Worm (Caenorhabditis elegans): ENCODE results near the gene T04A8.8.
"Not testable (repeated sequence)": the region's sequence is repeated elsewhere in the genome, so short reads cannot be mapped to it uniquely, and the experiment has no call there.

The T04A8.8 gene

DNA sequence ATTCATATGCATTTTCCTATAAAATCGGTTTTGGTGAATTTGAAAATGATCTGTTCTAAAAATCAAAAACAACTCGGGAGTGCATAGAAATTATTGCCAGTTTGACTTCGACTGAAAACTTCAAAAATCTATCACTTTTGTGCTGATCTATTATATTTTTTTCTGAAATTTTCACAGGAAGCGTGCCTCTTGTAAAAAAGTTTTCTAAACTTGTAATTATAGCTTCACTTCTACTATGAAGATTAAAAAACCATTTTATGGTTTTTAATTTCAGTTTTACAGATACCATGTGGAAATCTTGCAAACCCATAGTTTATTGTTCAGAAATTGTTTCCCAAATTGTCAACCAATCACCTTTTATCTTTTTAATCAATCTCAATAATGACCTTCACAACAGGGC lies 40.3 kb downstream of the T04A8.8 start, which contains the start of gene F17C8.9:
TSS of gene F17C8.9 (plus strand) at position 301 of the 400 bp plus-strand sequence.
- no peak for TF ChIP-seq tab-1 (GFP tag; IDR thresholded peaks at IDR 0.05)
- TF ChIP-seq ztf-23 (GFP tag; IDR thresholded peaks at IDR 0.05) = no peak
- no peak for TF ChIP-seq klf-2 (GFP tag; conservative IDR thresholded peaks at IDR 0.05)
- TF ChIP-seq med-1 (GFP tag; optimal IDR thresholded peaks at IDR 0.05; ENCODE audit: insufficient read depth) = no peak
- no peak for TF ChIP-seq T22C8.4 (GFP tag; IDR thresholded peaks at IDR 0.05)
- TF ChIP-seq cog-1 (tag; optimal IDR thresholded peaks at IDR 0.05) = no peak

DNA sequence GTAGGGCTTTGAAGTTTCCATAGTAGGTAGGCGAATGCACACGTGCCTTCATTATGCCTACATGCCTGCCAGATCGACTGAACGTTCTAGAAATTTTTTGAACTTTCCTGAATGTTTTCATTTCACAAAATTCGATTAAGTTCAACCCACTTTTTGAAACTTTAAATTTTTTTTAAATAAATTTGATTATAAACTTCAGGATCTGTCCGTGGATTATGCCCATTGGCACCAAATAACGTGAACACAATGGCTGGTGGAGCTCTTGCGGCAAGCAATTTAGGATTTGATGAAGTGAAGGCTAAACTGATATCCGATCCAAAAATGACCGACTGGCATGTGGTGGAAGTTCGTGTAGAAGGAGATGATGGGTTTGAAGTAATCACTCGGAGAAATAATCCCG lies 41.6 kb downstream of the T04A8.8 start, which contains the start of gene F17C8.7:
TSS of gene F17C8.7 (plus strand) at position 301 of the 400 bp plus-strand sequence.
- TF ChIP-seq cog-1 (tag; optimal IDR thresholded peaks at IDR 0.05) (no peak), flt-1 (GFP tag; IDR thresholded peaks at IDR 0.05) (no peak), klf-2 (GFP tag; conservative IDR thresholded peaks at IDR 0.05) (no peak), ztf-23 (GFP tag; IDR thresholded peaks at IDR 0.05) (no peak), tab-1 (GFP tag; IDR thresholded peaks at IDR 0.05) (no peak), ref-1 (GFP tag; conservative IDR thresholded peaks at IDR 0.05) (no peak), med-1 (GFP tag; optimal IDR thresholded peaks at IDR 0.05; ENCODE audit: insufficient read depth) (no peak), ztf-29 (GFP tag; IDR thresholded peaks at IDR 0.05) (no peak), T22C8.4 (GFP tag; IDR thresholded peaks at IDR 0.05) (no peak)

ce11 chrIII:4739975-4740374 lies 46.2 kb downstream of the T04A8.8 start, which contains the start of gene ras-2:
TSS of gene ras-2 (minus strand) at chrIII:4740075.
- no peak for TF ChIP-seq ztf-29 (GFP tag; IDR thresholded peaks at IDR 0.05)
- no peak for TF ChIP-seq T22C8.4 (GFP tag; IDR thresholded peaks at IDR 0.05)
- TF ChIP-seq tab-1 (GFP tag; IDR thresholded peaks at IDR 0.05) = no peak
- TF ChIP-seq ztf-23 (GFP tag; IDR thresholded peaks at IDR 0.05) = no peak
- no peak for TF ChIP-seq cog-1 (tag; optimal IDR thresholded peaks at IDR 0.05)
- TF ChIP-seq klf-2 (GFP tag; conservative IDR thresholded peaks at IDR 0.05) = no peak
- TF ChIP-seq flt-1 (GFP tag; IDR thresholded peaks at IDR 0.05) = no peak
- TF ChIP-seq ref-1 (GFP tag; conservative IDR thresholded peaks at IDR 0.05) = no peak

- TF ChIP-seq ztf-23 (GFP tag; IDR thresholded peaks at IDR 0.05) (no peak), med-1 (GFP tag; optimal IDR thresholded peaks at IDR 0.05; ENCODE audit: insufficient read depth) (no peak)
These were observed 47.0 kb downstream of the T04A8.8 start for ce11 chrIII:4740820-4741219.

DNA sequence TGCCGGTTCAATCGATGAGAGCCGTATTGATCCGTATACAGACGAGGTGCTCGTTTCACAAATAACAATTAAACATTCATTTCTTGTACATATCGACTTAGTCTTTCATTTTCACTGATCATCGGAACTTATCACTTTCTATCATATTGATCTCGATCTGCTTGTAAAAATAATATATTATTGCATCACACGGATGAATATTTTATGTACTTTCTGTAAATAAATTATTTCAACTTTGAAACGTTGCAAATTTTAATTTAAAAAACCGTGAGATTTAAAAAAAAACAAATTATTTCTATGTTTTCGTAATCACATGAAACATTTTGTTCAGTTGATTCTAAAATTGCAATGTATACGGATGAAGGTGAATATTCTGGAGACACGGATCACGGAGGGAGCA lies 48.8 kb downstream of the T04A8.8 start, which contains the start of gene twk-6:
TSS of gene twk-6 (plus strand) at position 301 of the 400 bp plus-strand sequence.
- TF ChIP-seq ztf-23 (GFP tag; IDR thresholded peaks at IDR 0.05); med-1 (GFP tag; optimal IDR thresholded peaks at IDR 0.05; ENCODE audit: insufficient read depth); klf-2 (GFP tag; conservative IDR thresholded peaks at IDR 0.05): not testable (repeated sequence)

Data from whole organism, midembryonic.